Worm (Caenorhabditis elegans) whole organism, L4 larva: ENCODE results near the gene F46G11.2.

Experiments used
- aly-2 ChIP-seq: sonication (generic microtip); optimal IDR thresholded peaks from 2 replicates; lab custom pipeline; 2018; ENCODE audit warnings: missing biosample characterization, missing genetic modification characterization
- nhr-11 ChIP-seq: fragments of 150-350 bp; optimal IDR thresholded peaks from 2 replicates; lab custom pipeline; 2014; ENCODE audit warnings: missing biosample characterization, missing genetic modification characterization
- ztf-7 ChIP-seq: fragments of 150-350 bp; optimal IDR thresholded peaks from 2 replicates; lab custom pipeline; 2014; ENCODE audit warnings: missing biosample characterization, missing genetic modification characterization

ce11 chrX:5782153-5782552, 5.8 kb upstream of the F46G11.2 start, which contains the start of gene gakh-1:
- TF ChIP-seq nhr-11 (tag; lab: Kevin White, UChicago) (no peak), ztf-7 (peak; percentile 11), aly-2 (tag; lab: Kevin White, UChicago) (no peak)
